Fruit fly (Drosophila melanogaster) Kc167 (cell line): ENCODE results near the gene Atat.

Experiments used
- Myc ChIP-seq: fragments of >200 bp; optimal IDR thresholded peaks from 2 replicates; lab custom pipeline; 2017; ENCODE audit warnings: missing external identifiers
- Sin3A ChIP-seq: fragments of >200 bp; optimal IDR thresholded peaks from 2 replicates; lab custom pipeline; 2018; ENCODE audit warnings: missing external identifiers
- insv ChIP-seq: fragments of >200 bp; optimal IDR thresholded peaks from 3 replicates; lab custom pipeline; 2018; ENCODE audit warnings: missing external identifiers
- psq ChIP-seq: fragments of >200 bp; optimal IDR thresholded peaks from 2 replicates; lab custom pipeline; 2017; ENCODE audit warnings: missing external identifiers
- ttk ChIP-seq: sonication (Bioruptor generic); optimal IDR thresholded peaks from 2 replicates; lab custom pipeline; 2017; ENCODE audit warnings: missing external identifiers

DNA sequence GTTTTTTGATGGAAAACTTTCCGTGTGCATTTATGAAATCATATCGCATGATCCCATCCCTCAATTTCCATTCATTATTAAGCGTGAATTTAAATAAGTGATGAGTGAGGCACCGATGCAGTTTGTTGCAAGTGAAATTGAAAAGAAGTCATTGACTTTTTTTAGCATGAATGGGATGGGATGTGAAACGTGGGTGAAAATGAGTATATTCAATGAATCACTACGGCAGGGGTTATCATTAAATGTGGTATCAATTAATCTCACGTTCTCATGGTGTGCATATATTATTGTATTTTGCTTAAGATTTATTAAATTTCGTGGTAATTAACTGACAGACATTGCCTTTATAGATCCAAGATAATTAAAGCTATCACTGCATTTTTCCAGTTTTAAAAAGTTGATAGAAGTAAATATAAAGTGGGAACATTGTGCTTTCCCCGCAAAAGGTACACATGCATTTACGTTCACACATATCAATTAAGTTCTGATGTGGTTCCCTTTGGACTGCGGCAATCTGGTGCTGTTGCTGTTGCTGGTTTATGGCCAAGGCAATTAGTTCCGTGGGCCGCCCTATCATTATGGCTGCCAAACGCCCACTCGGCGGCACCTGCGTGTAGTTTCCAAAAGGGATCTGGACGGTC lies 35.1 kb downstream of the Atat start:
- TF ChIP-seq Sin3A (lab: Kevin White, UChicago): no peak
- no peak for TF ChIP-seq insv (lab: Kevin White, UChicago)
- TF ChIP-seq Myc: no peak
- no peak for TF ChIP-seq ttk (lab: Kevin White, UChicago)
- no peak for TF ChIP-seq psq (lab: Kevin White, UChicago)
